Fruit fly (Drosophila melanogaster) whole organism, prepupa: ENCODE data around the gene fd96Cb.

Experiments used
- Blimp-1 ChIP-seq: fragments of 200-800 bp; sonication (Bioruptor generic); optimal IDR thresholded peaks from 3 replicates; lab custom pipeline; 2017; ENCODE audit warnings: missing biosample characterization, missing genetic modification characterization, mild to moderate bottlenecking, moderate library complexity, missing genetic modification reagents
- CG10631 ChIP-seq: fragments of 200-800 bp; sonication (Bioruptor generic); optimal IDR thresholded peaks from 2 replicates; lab custom pipeline; 2016; ENCODE audit warnings: missing biosample characterization, missing genetic modification characterization
- CG10669 ChIP-seq: fragments of 200-800 bp; sonication (Bioruptor generic); optimal IDR thresholded peaks from 3 replicates; lab custom pipeline; 2018; ENCODE audit warnings: missing biosample characterization, mild to moderate bottlenecking, missing genetic modification characterization, moderate library complexity
- CG11762 ChIP-seq: fragments of 200-800 bp; sonication (Bioruptor generic); optimal IDR thresholded peaks from 3 replicates; lab custom pipeline; 2016; ENCODE audit warnings: missing biosample characterization, missing genetic modification characterization; ENCODE audit not compliant: insufficient read depth
- CG11902 ChIP-seq: fragments of 200-800 bp; sonication (Bioruptor generic); optimal IDR thresholded peaks from 3 replicates; lab custom pipeline; 2016; ENCODE audit warnings: missing biosample characterization, missing genetic modification characterization
- CG15336 ChIP-seq: fragments of 200-800 bp; sonication (Bioruptor generic); IDR thresholded peaks from 2 replicates; pipeline ENCODE4 v1.3.6; 2022; ENCODE audit warnings: missing biosample characterization, missing genetic modification characterization
- CG1621 ChIP-seq: fragments of 200-800 bp; sonication (Bioruptor generic); optimal IDR thresholded peaks from 3 replicates; lab custom pipeline; 2018; ENCODE audit warnings: missing biosample characterization, mild to moderate bottlenecking, missing genetic modification characterization
- CG16779 ChIP-seq: fragments of 200-800 bp; sonication (Bioruptor generic); optimal IDR thresholded peaks from 3 replicates; lab custom pipeline; 2017; ENCODE audit warnings: missing biosample characterization, mild to moderate bottlenecking, missing genetic modification characterization
- CG3919 ChIP-seq: fragments of 200-800 bp; sonication (Bioruptor generic); optimal IDR thresholded peaks from 3 replicates; lab custom pipeline; 2016; ENCODE audit warnings: missing biosample characterization, missing genetic modification characterization
- CG6276 ChIP-seq: fragments of 200-800 bp; sonication (Bioruptor generic); optimal IDR thresholded peaks from 2 replicates; lab custom pipeline; 2017; ENCODE audit warnings: missing biosample characterization, mild to moderate bottlenecking, missing genetic modification characterization
- CG6792 ChIP-seq: fragments of 200-800 bp; sonication (Bioruptor generic); optimal IDR thresholded peaks from 3 replicates; lab custom pipeline; 2016; ENCODE audit warnings: missing biosample characterization, missing genetic modification characterization
- CG6808 ChIP-seq: fragments of 200-800 bp; sonication (Bioruptor generic); optimal IDR thresholded peaks from 3 replicates; lab custom pipeline; 2017; ENCODE audit warnings: missing biosample characterization, missing genetic modification characterization, mild to moderate bottlenecking, moderate library complexity, missing genetic modification reagents
- CG6854 ChIP-seq: fragments of 200-800 bp; sonication (Bioruptor generic); optimal IDR thresholded peaks from 2 replicates; lab custom pipeline; 2017; ENCODE audit warnings: missing biosample characterization, mild to moderate bottlenecking, missing genetic modification characterization
- CG7368 ChIP-seq: fragments of 200-800 bp; sonication (Bioruptor generic); optimal IDR thresholded peaks from 3 replicates; lab custom pipeline; 2016; ENCODE audit warnings: missing biosample characterization, missing genetic modification characterization
- CG8319 ChIP-seq: fragments of 200-800 bp; sonication (Bioruptor generic); optimal IDR thresholded peaks from 3 replicates; lab custom pipeline; 2016; ENCODE audit warnings: missing biosample characterization, missing genetic modification characterization
- CG8632 ChIP-seq: fragments of 200-800 bp; sonication (Bioruptor generic); optimal IDR thresholded peaks from 3 replicates; lab custom pipeline; 2016; ENCODE audit warnings: missing biosample characterization, missing genetic modification characterization
- CG9139 ChIP-seq: fragments of 200-800 bp; sonication (Bioruptor generic); optimal IDR thresholded peaks from 3 replicates; lab custom pipeline; 2017; ENCODE audit warnings: missing biosample characterization, mild to moderate bottlenecking, missing genetic modification characterization
- Eip75B ChIP-seq: fragments of 200-800 bp; sonication (Bioruptor generic); optimal IDR thresholded peaks from 3 replicates; lab custom pipeline; 2016; ENCODE audit warnings: missing biosample characterization, missing genetic modification characterization
- Eip78C ChIP-seq: fragments of 200-800 bp; sonication (Bioruptor generic); peaks from one replicate; lab custom pipeline; 2016; ENCODE audit warnings: missing biosample characterization, missing genetic modification characterization
- Eip93F ChIP-seq: fragments of 200-800 bp; sonication (Bioruptor generic); optimal IDR thresholded peaks from 2 replicates; lab custom pipeline; 2016; ENCODE audit warnings: missing biosample characterization, mild to moderate bottlenecking, missing genetic modification characterization
- Ets21C ChIP-seq: fragments of 200-800 bp; sonication (Bioruptor generic); optimal IDR thresholded peaks from 3 replicates; lab custom pipeline; 2016; ENCODE audit warnings: missing biosample characterization, missing genetic modification characterization
- Ets96B ChIP-seq: fragments of 200-800 bp; optimal IDR thresholded peaks from 2 replicates; lab custom pipeline; 2019; ENCODE audit warnings: missing biosample characterization, mild to moderate bottlenecking, missing genetic modification characterization, moderate library complexity
- Gug ChIP-seq: fragments of 200-800 bp; sonication (Bioruptor generic); IDR thresholded peaks from 2 replicates; pipeline ENCODE4 v1.3.6; 2022; ENCODE audit warnings: missing biosample characterization, missing genetic modification characterization
- Hr39 ChIP-seq: fragments of 200-800 bp; sonication (Bioruptor generic); optimal IDR thresholded peaks from 2 replicates; lab custom pipeline; 2016; ENCODE audit warnings: missing biosample characterization, missing genetic modification characterization
- Lpt ChIP-seq: fragments of 200-800 bp; sonication (Bioruptor generic); optimal IDR thresholded peaks from 3 replicates; lab custom pipeline; 2016; ENCODE audit warnings: missing biosample characterization, missing genetic modification characterization
- Met ChIP-seq: fragments of 200-800 bp; sonication (Bioruptor generic); optimal IDR thresholded peaks from 3 replicates; lab custom pipeline; 2016; ENCODE audit warnings: missing biosample characterization, missing genetic modification characterization
- OdsH ChIP-seq: fragments of 200-800 bp; sonication (Bioruptor generic); optimal IDR thresholded peaks from 3 replicates; lab custom pipeline; 2016; ENCODE audit warnings: missing biosample characterization, missing genetic modification characterization
- Smox ChIP-seq: fragments of 200-800 bp; sonication (Bioruptor generic); optimal IDR thresholded peaks from 3 replicates; lab custom pipeline; 2016; ENCODE audit warnings: missing biosample characterization, missing genetic modification characterization
- Sox102F ChIP-seq: fragments of 200-800 bp; sonication (Bioruptor generic); optimal IDR thresholded peaks from 2 replicates; lab custom pipeline; 2016; ENCODE audit warnings: missing biosample characterization, mild to moderate bottlenecking, missing genetic modification characterization
- Sox14 ChIP-seq: fragments of 200-800 bp; sonication (Bioruptor generic); optimal IDR thresholded peaks from 3 replicates; lab custom pipeline; 2016; ENCODE audit warnings: missing biosample characterization, missing genetic modification characterization
- achi ChIP-seq: fragments of 200-800 bp; sonication (Bioruptor generic); optimal IDR thresholded peaks from 3 replicates; lab custom pipeline; 2016; ENCODE audit warnings: missing biosample characterization, missing genetic modification characterization
- acj6 ChIP-seq: fragments of 200-800 bp; sonication (Bioruptor generic); optimal IDR thresholded peaks from 3 replicates; lab custom pipeline; 2016; ENCODE audit warnings: missing biosample characterization, missing genetic modification characterization
- cyc ChIP-seq: fragments of 200-800 bp; sonication (Bioruptor generic); optimal IDR thresholded peaks from 3 replicates; lab custom pipeline; 2016; ENCODE audit warnings: missing biosample characterization, missing genetic modification characterization
- dsx ChIP-seq: fragments of 200-800 bp; optimal IDR thresholded peaks from 3 replicates; lab custom pipeline; 2019; ENCODE audit warnings: missing biosample characterization, mild to moderate bottlenecking, missing genetic modification characterization, moderate library complexity; ENCODE audit not compliant: poor library complexity, severe bottlenecking
- eg ChIP-seq: fragments of 200-800 bp; sonication (Bioruptor generic); IDR thresholded peaks from 3 replicates; pipeline ENCODE4 v1.3.6; 2022; ENCODE audit warnings: missing biosample characterization, missing genetic modification characterization
- esn ChIP-seq: fragments of 200-800 bp; sonication (Bioruptor generic); optimal IDR thresholded peaks from 2 replicates; lab custom pipeline; 2016; ENCODE audit warnings: missing biosample characterization, mild to moderate bottlenecking, missing genetic modification characterization, moderate library complexity
- fd85E ChIP-seq: fragments of 200-800 bp; sonication (Bioruptor generic); optimal IDR thresholded peaks from 3 replicates; lab custom pipeline; 2016; ENCODE audit warnings: missing biosample characterization, missing genetic modification characterization
- fkh ChIP-seq: fragments of 200-800 bp; sonication (Bioruptor generic); optimal IDR thresholded peaks from 3 replicates; lab custom pipeline; 2017; ENCODE audit warnings: missing biosample characterization, mild to moderate bottlenecking, missing genetic modification characterization, moderate library complexity
- net ChIP-seq: fragments of 200-800 bp; sonication (Bioruptor generic); optimal IDR thresholded peaks from 3 replicates; lab custom pipeline; 2016; ENCODE audit warnings: missing biosample characterization, missing genetic modification characterization
- spab ChIP-seq: fragments of 200-800 bp; sonication (Bioruptor generic); optimal IDR thresholded peaks from 2 replicates; lab custom pipeline; 2017; ENCODE audit warnings: missing biosample characterization, mild to moderate bottlenecking, missing genetic modification characterization, missing genetic modification reagents
- ss ChIP-seq, 2 experiments: fragments of 200-800 bp; sonication (Bioruptor generic); optimal IDR thresholded peaks; 2 replicates in 1 of 2; 3 replicates in 1 of 2; lab custom pipeline; 2017 to 2018; ENCODE audit warnings: mild to moderate bottlenecking in 2 of 2, missing biosample characterization in 2 of 2, missing genetic modification characterization in 2 of 2, moderate library complexity in 1 of 2
- svp ChIP-seq: fragments of 200-800 bp; sonication (Bioruptor generic); peaks from one replicate; lab custom pipeline; 2016; ENCODE audit warnings: missing biosample characterization, missing genetic modification characterization
- topi ChIP-seq: fragments of 200-800 bp; sonication (Bioruptor generic); optimal IDR thresholded peaks from 3 replicates; lab custom pipeline; 2016; ENCODE audit warnings: missing biosample characterization, missing genetic modification characterization
- vri ChIP-seq: fragments of 200-800 bp; sonication (Bioruptor generic); optimal IDR thresholded peaks from 3 replicates; lab custom pipeline; 2016; ENCODE audit warnings: missing biosample characterization, mild to moderate bottlenecking, missing genetic modification characterization

Gene fd96Cb

dm6 chr3R:25049383-25049741, 45.5 kb upstream of the fd96Cb start, which contains the start of gene CG11791:
Gene CG11791 (plus strand): TSS chr3R:25049616.
- no peak for TF ChIP-seq Sox102F (GFP tag; lab: Kevin White, UChicago)
- TF ChIP-seq fd85E (GFP tag; lab: Kevin White, UChicago), result no peak
- no peak for TF ChIP-seq CG9139 (GFP tag; lab: Kevin White, UChicago)
- TF ChIP-seq svp (GFP tag; lab: Kevin White, UChicago), result no peak
- TF ChIP-seq Sox14 (GFP tag; lab: Kevin White, UChicago), result no peak
- no peak for TF ChIP-seq Lpt
- no peak for TF ChIP-seq Blimp-1
- no peak for TF ChIP-seq Ets96B (tag; lab: Kevin White, UChicago)
- no peak for TF ChIP-seq topi (GFP tag; lab: Kevin White, UChicago)
- TF ChIP-seq CG11902 (GFP tag; lab: Kevin White, UChicago), result no peak
- TF ChIP-seq CG8319 (GFP tag; lab: Kevin White, UChicago), result no peak
- no peak for TF ChIP-seq CG10631
- no peak for TF ChIP-seq Eip93F (GFP tag; lab: Kevin White, UChicago)

dm6 chr3R:25049742-25050517, 44.9 kb upstream of the fd96Cb start:
- TF ChIP-seq dsx (GFP tag; lab: Kevin White, UChicago) (peak; percentile 8), cyc (GFP tag; lab: Kevin White, UChicago) (no peak), CG6792 (GFP tag; lab: Kevin White, UChicago) (no peak), CG15336 (GFP tag; lab: Robert Waterston, UW) (no peak), OdsH (GFP tag; lab: Kevin White, UChicago) (no peak), Blimp-1 (peak; percentile 54), Smox (GFP tag; lab: Kevin White, UChicago) (no peak), Eip93F (GFP tag; lab: Kevin White, UChicago) (peak; percentile 80), Sox14 (GFP tag; lab: Kevin White, UChicago) (peak; percentile 47), Eip78C (GFP tag; lab: Kevin White, UChicago) (peak; percentile 89), Hr39 (no peak), CG16779 (tag; lab: Kevin White, UChicago) (no peak), CG6854 (peak; percentile 66), acj6 (GFP tag; lab: Kevin White, UChicago) (no peak), fkh (GFP tag; lab: Kevin White, UChicago) (peak; percentile 35), Sox102F (GFP tag; lab: Kevin White, UChicago) (peak; percentile 37), ss (GFP tag; optimal IDR thresholded peaks at IDR 0.05; lab: Kevin White, UChicago) (peak; percentile 71 to 75), spab (GFP tag; lab: Kevin White, UChicago) (peak; percentile 34), CG6276 (GFP tag; lab: Kevin White, UChicago) (peak; percentile 35), CG11762 (GFP tag; lab: Kevin White, UChicago) (no peak), Ets21C (GFP tag; lab: Kevin White, UChicago) (no peak), Eip75B (peak; percentile 16), Gug (no peak), eg (GFP tag; lab: Robert Waterston, UW) (no peak), fd85E (GFP tag; lab: Kevin White, UChicago) (peak; percentile 79), CG3919 (peak; percentile 31), CG7368 (GFP tag; lab: Kevin White, UChicago) (peak; percentile 5), Lpt (peak; percentile 69), esn (peak; percentile 42), achi (GFP tag; lab: Kevin White, UChicago) (no peak), CG11902 (GFP tag; lab: Kevin White, UChicago) (no peak), CG10669 (GFP tag; lab: Kevin White, UChicago) (no peak), CG9139 (GFP tag; lab: Kevin White, UChicago) (no peak), svp (GFP tag; lab: Kevin White, UChicago) (no peak), net (GFP tag; lab: Kevin White, UChicago) (no peak), CG6808 (GFP tag; lab: Kevin White, UChicago) (no peak), vri (GFP tag; lab: Kevin White, UChicago) (peak; percentile 77), CG1621 (tag; lab: Kevin White, UChicago) (peak; percentile 42), Ets96B (tag; lab: Kevin White, UChicago) (peak; percentile 14), CG8319 (GFP tag; lab: Kevin White, UChicago) (no peak), CG8632 (GFP tag; lab: Kevin White, UChicago) (no peak), CG10631 (no peak), Met (GFP tag; lab: Kevin White, UChicago) (peak; percentile 31)
